Worm (Caenorhabditis elegans) whole organism, L4 larva: Measurements from ENCODE around the gene Y50E8A.5.
A peak's percentile ranks its signal among the peaks of the same experiment; 100 is the strongest.

Source experiments
- F10B5.3 ChIP-seq: sonication (generic microtip); optimal IDR thresholded peaks from 2 replicates; lab custom pipeline; 2016; ENCODE audit warnings: mild to moderate bottlenecking, missing genetic modification characterization, missing compliant biosample characterization
- F26F4.8 ChIP-seq: fragments of 200-800 bp; sonication (Bioruptor generic); conservative IDR thresholded peaks from 2 replicates; pipeline ENCODE4 v1.3.6; 2022; ENCODE audit warnings: missing genetic modification characterization, missing compliant biosample characterization
- R02D3.7 ChIP-seq: fragments of 150-350 bp; sonication (generic microtip); optimal IDR thresholded peaks from 3 replicates; lab custom pipeline; 2014; ENCODE audit warnings: missing biosample characterization, missing genetic modification characterization
- T26A8.4 ChIP-seq: fragments of 200-800 bp; sonication (Bioruptor generic); IDR thresholded peaks from 2 replicates; pipeline ENCODE4 v1.3.6; 2022; ENCODE audit warnings: missing genetic modification characterization, missing compliant biosample characterization
- ZK337.2 ChIP-seq: fragments of 200-800 bp; sonication (Bioruptor generic); IDR thresholded peaks from 2 replicates; pipeline ENCODE4 v1.3.6; 2022; ENCODE audit warnings: missing genetic modification reagents, missing genetic modification characterization, missing compliant biosample characterization
- ZK546.5 ChIP-seq, 2 experiments: sonication (generic microtip); optimal IDR thresholded peaks; 2 replicates each; lab custom pipeline; 2017; ENCODE audit warnings: missing biosample characterization in 2 of 2, missing genetic modification characterization in 2 of 2
- aha-1 ChIP-seq: fragments of 150-350 bp; peaks from one replicate; lab custom pipeline; 2014; ENCODE audit warnings: missing biosample characterization, missing genetic modification characterization
- aly-2 ChIP-seq: sonication (generic microtip); optimal IDR thresholded peaks from 2 replicates; lab custom pipeline; 2018; ENCODE audit warnings: missing biosample characterization, missing genetic modification characterization
- attf-4 ChIP-seq: sonication (generic microtip); optimal IDR thresholded peaks from 3 replicates; lab custom pipeline; 2017; ENCODE audit warnings: missing biosample characterization, missing genetic modification characterization
- ceh-62 ChIP-seq: sonication (generic microtip); optimal IDR thresholded peaks from 2 replicates; lab custom pipeline; 2017; ENCODE audit warnings: missing biosample characterization, missing genetic modification characterization
- cey-2 ChIP-seq: sonication (generic microtip); optimal IDR thresholded peaks from 3 replicates; lab custom pipeline; 2017; ENCODE audit warnings: missing genetic modification characterization, mild to moderate bottlenecking, missing compliant biosample characterization, antibody characterized with exemption, borderline replicate concordance; ENCODE audit not compliant: insufficient read depth
- daf-12 ChIP-seq: fragments of 150-350 bp; optimal IDR thresholded peaks from 2 replicates; lab custom pipeline; 2014; ENCODE audit warnings: missing biosample characterization, missing genetic modification reagents, missing genetic modification characterization
- dmd-8 ChIP-seq: fragments of 200-800 bp; sonication (Bioruptor generic); IDR thresholded peaks from 2 replicates; pipeline ENCODE4 v1.3.6; 2022; ENCODE audit warnings: missing genetic modification characterization, missing compliant biosample characterization
- duxl-1 ChIP-seq: sonication (generic microtip); optimal IDR thresholded peaks from 2 replicates; lab custom pipeline; 2016; ENCODE audit warnings: mild to moderate bottlenecking, missing genetic modification characterization, moderate library complexity, missing compliant biosample characterization; ENCODE audit not compliant: poor library complexity
- jun-1 ChIP-seq: fragments of 150-350 bp; optimal IDR thresholded peaks from 2 replicates; lab custom pipeline; 2014; ENCODE audit warnings: missing biosample characterization, missing genetic modification reagents, missing genetic modification characterization
- lin-1 ChIP-seq: fragments of 200-800 bp; sonication (Bioruptor generic); IDR thresholded peaks from 2 replicates; pipeline ENCODE4 v1.3.6; 2022; ENCODE audit warnings: missing genetic modification reagents, missing genetic modification characterization, missing compliant biosample characterization
- lin-38 ChIP-seq: fragments of 200-800 bp; sonication (Bioruptor generic); IDR thresholded peaks from 2 replicates; pipeline ENCODE4 v1.3.6; 2022; ENCODE audit warnings: missing genetic modification reagents, missing genetic modification characterization, missing compliant biosample characterization
- lin-39 ChIP-seq: fragments of 150-350 bp; optimal IDR thresholded peaks from 2 replicates; lab custom pipeline; 2014; ENCODE audit warnings: missing biosample characterization, missing genetic modification reagents, missing genetic modification characterization
- lir-3 ChIP-seq: sonication (generic microtip); optimal IDR thresholded peaks from 2 replicates; lab custom pipeline; 2016; ENCODE audit warnings: mild to moderate bottlenecking, missing genetic modification characterization, missing compliant biosample characterization
- madf-5 ChIP-seq, 2 experiments: fragments of 200-800 bp; sonication (Bioruptor generic); IDR thresholded peaks; 2 replicates each; pipeline ENCODE4 v1.3.6; 2022; ENCODE audit warnings: missing compliant biosample characterization in 2 of 2, missing genetic modification characterization in 2 of 2
- mdl-1 ChIP-seq, 2 experiments: fragments of 150-350 bp in 1 of 2; sonication (generic microtip) in 1 of 2; optimal IDR thresholded peaks; 2 replicates each; lab custom pipeline; 2014 to 2017; ENCODE audit warnings: missing biosample characterization in 2 of 2, missing genetic modification characterization in 2 of 2
- mep-1 ChIP-seq: fragments of 150-350 bp; sonication (generic microtip); optimal IDR thresholded peaks from 3 replicates; lab custom pipeline; 2014; ENCODE audit warnings: missing biosample characterization, missing genetic modification characterization
- mes-2 ChIP-seq: sonication (generic microtip); optimal IDR thresholded peaks from 2 replicates; lab custom pipeline; 2016; ENCODE audit warnings: missing genotype, mild to moderate bottlenecking, missing genetic modification characterization, missing compliant biosample characterization; ENCODE audit not compliant: poor library complexity, severe bottlenecking
- mxl-2 ChIP-seq: fragments of 200-800 bp; sonication (Bioruptor generic); conservative IDR thresholded peaks from 2 replicates; pipeline ENCODE4 v1.3.6; 2022; ENCODE audit warnings: missing genetic modification reagents, missing genetic modification characterization, missing compliant biosample characterization
- mxl-3 ChIP-seq: fragments of 200-800 bp; sonication (Bioruptor generic); optimal IDR thresholded peaks from 2 replicates; lab custom pipeline; 2018; ENCODE audit warnings: mild to moderate bottlenecking, missing genetic modification characterization, missing compliant biosample characterization
- nhr-10 ChIP-seq: fragments of 150-350 bp; optimal IDR thresholded peaks from 2 replicates; lab custom pipeline; 2014; ENCODE audit warnings: missing biosample characterization, missing genetic modification characterization
- nhr-11 ChIP-seq: fragments of 150-350 bp; optimal IDR thresholded peaks from 2 replicates; lab custom pipeline; 2014; ENCODE audit warnings: missing biosample characterization, missing genetic modification characterization
- nhr-237 ChIP-seq: sonication (generic microtip); optimal IDR thresholded peaks from 2 replicates; lab custom pipeline; 2017; ENCODE audit warnings: missing biosample characterization, missing genetic modification characterization
- nhr-28 ChIP-seq: fragments of 150-350 bp; optimal IDR thresholded peaks from 2 replicates; lab custom pipeline; 2014; ENCODE audit warnings: missing biosample characterization, missing genetic modification characterization
- nhr-41 ChIP-seq: fragments of 200-800 bp; sonication (Bioruptor generic); IDR thresholded peaks from 2 replicates; pipeline ENCODE4 v1.3.6; 2022; ENCODE audit warnings: missing genetic modification reagents, missing genetic modification characterization, missing compliant biosample characterization
- nhr-48 ChIP-seq: sonication (generic microtip); optimal IDR thresholded peaks from 2 replicates; lab custom pipeline; 2016; ENCODE audit warnings: mild to moderate bottlenecking, missing genetic modification characterization, missing compliant biosample characterization
- nhr-6 ChIP-seq: fragments of 150-350 bp; optimal IDR thresholded peaks from 2 replicates; lab custom pipeline; 2014; ENCODE audit warnings: missing biosample characterization, missing genetic modification characterization
- nhr-76 ChIP-seq: fragments of 150-350 bp; optimal IDR thresholded peaks from 2 replicates; lab custom pipeline; 2014; ENCODE audit warnings: missing biosample characterization, missing genetic modification characterization
- rbr-2 ChIP-seq: sonication (generic microtip); optimal IDR thresholded peaks from 2 replicates; lab custom pipeline; 2016; ENCODE audit warnings: missing genotype, missing genetic modification characterization, missing compliant biosample characterization
- sdz-12 ChIP-seq: fragments of 200-800 bp; sonication (Bioruptor generic); optimal IDR thresholded peaks from 2 replicates; lab custom pipeline; 2018; ENCODE audit warnings: mild to moderate bottlenecking, missing genetic modification characterization, missing compliant biosample characterization
- snpc-4 ChIP-seq: fragments of 150-350 bp; optimal IDR thresholded peaks from 2 replicates; lab custom pipeline; 2014; ENCODE audit warnings: missing biosample characterization, missing genetic modification characterization
- tra-1 ChIP-seq: fragments of 200-800 bp; sonication (Bioruptor generic); IDR thresholded peaks from 2 replicates; pipeline ENCODE4 v1.3.6; 2022; ENCODE audit warnings: missing genetic modification reagents, missing genetic modification characterization, missing compliant biosample characterization
- unc-62 ChIP-seq, 3 experiments: fragments of 150-350 bp in 1 of 3; sonication (generic microtip); optimal IDR thresholded peaks in 2 of 3; peaks in 1 of 3; 1 replicate in 1 of 3; 2 replicates in 2 of 3; lab custom pipeline; 2014 to 2017; ENCODE audit warnings: missing biosample characterization in 3 of 3, missing genetic modification characterization in 3 of 3, missing genetic modification reagents in 3 of 3, missing genotype in 1 of 3
- zfp-2 ChIP-seq: sonication (generic microtip); optimal IDR thresholded peaks from 2 replicates; lab custom pipeline; 2016; ENCODE audit warnings: mild to moderate bottlenecking, missing genetic modification characterization, missing compliant biosample characterization
- zfp-3 ChIP-seq: fragments of 200-800 bp; sonication (Bioruptor generic); conservative IDR thresholded peaks from 2 replicates; pipeline ENCODE4 v1.3.6; 2022; ENCODE audit warnings: missing genetic modification reagents, missing genetic modification characterization, missing compliant biosample characterization
- zip-11 ChIP-seq: fragments of 200-800 bp; sonication (Bioruptor generic); IDR thresholded peaks from 2 replicates; pipeline ENCODE4 v1.3.6; 2022; ENCODE audit warnings: missing genetic modification characterization, missing compliant biosample characterization
- zip-2 ChIP-seq: fragments of 150-350 bp; optimal IDR thresholded peaks from 2 replicates; lab custom pipeline; 2014; ENCODE audit warnings: missing biosample characterization, missing genetic modification characterization
- ztf-11 ChIP-seq: fragments of 150-350 bp; optimal IDR thresholded peaks from 2 replicates; lab custom pipeline; 2014; ENCODE audit warnings: missing biosample characterization, missing genetic modification characterization

Gene Y50E8A.5

DNA sequence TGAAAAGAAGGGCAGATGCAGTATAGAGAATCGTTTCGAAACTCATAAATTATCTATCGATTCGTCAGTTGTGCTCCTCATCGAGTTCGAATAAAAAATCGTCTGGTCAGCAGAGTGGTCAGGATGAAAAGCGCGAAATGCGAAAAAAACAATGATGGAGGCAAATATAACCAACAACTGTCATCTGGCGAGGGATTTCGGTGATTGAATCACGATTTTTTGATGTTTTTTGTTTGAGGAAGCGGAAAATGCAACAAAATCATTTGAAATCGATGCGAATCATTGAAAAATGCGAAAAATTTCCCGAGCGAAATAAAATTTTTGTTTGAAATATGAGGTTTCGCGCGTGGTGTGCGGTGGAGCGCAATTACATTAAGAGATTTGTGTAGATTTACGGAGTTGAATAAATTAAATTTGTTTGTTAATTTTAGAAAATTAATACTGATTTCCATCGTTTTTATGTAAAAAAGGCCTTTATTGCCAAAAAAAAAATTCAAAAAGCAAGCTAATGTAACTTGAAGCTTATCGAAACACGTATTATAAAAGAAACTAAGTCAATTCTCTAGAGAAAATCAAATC, 2.5 kb downstream of the Y50E8A.5 start, which contains the start of gene unc-61 (continued):
- TF ChIP-seq duxl-1 (tag; lab: Kevin White, UChicago) (no peak), lin-39 (no peak), zip-2 (tag; lab: Kevin White, UChicago) (no peak), ZK546.5 (tag; optimal IDR thresholded peaks at IDR 0.05; lab: Kevin White, UChicago) (no peak), dmd-8 (GFP tag; lab: Robert Waterston, UW) (no peak), nhr-76 (tag; lab: Kevin White, UChicago) (no peak), ZK337.2 (GFP tag; lab: Robert Waterston, UW) (no peak), F10B5.3 (tag; lab: Kevin White, UChicago) (no peak), ceh-62 (tag; lab: Kevin White, UChicago) (no peak), nhr-237 (tag; lab: Kevin White, UChicago) (no peak), nhr-28 (tag; lab: Kevin White, UChicago) (no peak), aha-1 (tag; lab: Kevin White, UChicago) (peak; percentile 89), aly-2 (no peak), lin-38 (GFP tag; lab: Robert Waterston, UW) (peak; percentile 85; the same call in 1 of the 2 replicates), lin-1 (no peak), mep-1 (tag; lab: Kevin White, UChicago) (no peak), nhr-10 (no peak), lir-3 (tag; lab: Kevin White, UChicago) (no peak), mdl-1 (tag; optimal IDR thresholded peaks at IDR 0.05; lab: Kevin White, UChicago) (no peak)

DNA sequence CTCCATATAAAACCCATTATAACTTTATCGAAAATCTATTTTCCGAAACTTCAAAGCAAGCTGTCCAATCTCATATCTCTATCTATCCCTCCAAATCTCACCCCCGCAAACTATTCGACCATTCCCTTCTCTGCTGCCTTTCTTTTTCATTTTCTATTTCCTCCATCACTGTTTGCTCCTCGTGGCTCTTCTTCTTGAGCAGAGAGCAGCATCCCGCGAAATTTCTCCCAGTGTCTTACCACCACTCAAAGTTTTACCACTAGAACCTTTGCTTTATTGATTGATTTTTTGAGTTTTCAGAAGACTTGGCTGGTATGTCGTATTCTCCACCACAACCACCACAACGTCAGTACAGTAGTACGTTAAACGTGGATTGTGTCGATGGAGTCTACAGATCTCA, 7.4 kb downstream of the Y50E8A.5 start, which contains the start of gene oig-3:
Gene oig-3, plus strand, starts transcription at position 301 of the 400 bp plus-strand sequence.
- no peak for TF ChIP-seq mes-2 (tag; lab: Kevin White, UChicago)
- no peak for TF ChIP-seq nhr-6 (tag; lab: Kevin White, UChicago)

DNA sequence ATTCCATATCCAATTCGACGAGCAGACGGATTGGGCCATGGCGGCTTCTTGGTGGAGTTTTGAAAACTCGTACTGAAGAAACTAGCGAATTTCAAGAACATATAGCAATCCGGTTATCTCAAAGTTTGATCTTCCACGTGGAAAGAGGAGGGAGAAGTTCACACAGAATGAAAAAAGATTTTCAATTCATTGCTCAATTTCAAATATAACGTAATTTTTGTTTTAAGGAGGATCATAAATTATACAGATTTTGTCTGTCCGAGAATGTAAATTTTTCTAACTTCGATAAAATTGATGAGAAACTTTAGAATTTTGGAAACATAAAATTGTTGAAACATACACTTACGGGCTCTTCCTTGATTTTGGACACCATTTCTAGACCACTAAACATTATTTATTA, 8.0 kb downstream of the Y50E8A.5 start, which contains the start of gene Y50E8A.2:
Gene Y50E8A.2, minus strand, starts transcription at position 101 of the 400 bp plus-strand sequence.
- TF ChIP-seq attf-4 (tag; lab: Kevin White, UChicago): no peak

DNA sequence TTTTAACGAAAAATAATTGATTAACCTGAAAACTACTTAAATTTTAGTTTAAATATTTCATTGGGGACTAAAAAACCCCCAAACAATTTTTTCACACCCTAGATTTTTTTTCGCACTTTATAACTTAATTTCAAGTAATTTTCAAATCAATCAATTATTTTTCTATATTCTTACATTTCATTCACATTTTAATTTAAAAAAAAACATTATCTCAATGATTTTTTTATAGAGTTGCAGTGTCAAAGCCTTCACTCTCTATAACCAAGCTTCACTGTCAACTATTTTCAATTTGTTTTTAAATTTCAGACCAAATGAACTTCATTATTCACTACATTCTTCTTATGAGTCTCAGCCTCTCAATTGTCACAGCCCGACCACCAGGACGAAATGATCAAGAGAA, 10.2 kb downstream of the Y50E8A.5 start, which contains the start of gene Y50E8A.1:
Gene Y50E8A.1, plus strand, starts transcription at position 301 of the 400 bp plus-strand sequence.
- peak; percentile 72 for TF ChIP-seq aha-1 (tag; lab: Kevin White, UChicago)
- TF ChIP-seq nhr-237 (tag; lab: Kevin White, UChicago): no peak
- TF ChIP-seq, all 104 proteins: peak for 1

DNA sequence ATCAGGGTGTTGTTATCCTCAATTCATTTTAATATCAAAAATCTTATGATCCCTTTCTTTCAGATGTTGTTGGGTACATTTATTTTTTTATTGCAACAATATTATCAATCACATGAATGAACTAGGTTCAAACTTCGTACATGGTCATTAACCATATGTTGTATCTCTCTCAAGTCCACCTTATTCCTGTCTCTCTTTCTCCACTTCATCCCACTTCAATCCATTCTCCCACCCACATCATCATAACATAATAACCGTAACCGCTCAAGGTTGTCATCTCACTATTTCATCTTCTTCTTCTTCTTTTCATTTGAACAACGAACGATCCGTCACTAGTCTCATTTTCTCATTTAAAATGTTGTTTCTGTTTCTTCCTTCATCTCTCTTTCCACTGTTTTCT, 11.3 kb downstream of the Y50E8A.5 start:
- TF ChIP-seq mes-2 (tag; lab: Kevin White, UChicago) (no peak), madf-5 (GFP tag; IDR thresholded peaks at IDR 0.05; lab: Robert Waterston, UW) (no peak), nhr-41 (GFP tag; lab: Robert Waterston, UW) (no peak), unc-62 (GFP tag; optimal IDR thresholded peaks at IDR 0.05 in 1 of 2; lab: Kevin White, UChicago) (no peak), unc-62 (tag; optimal IDR thresholded peaks at IDR 0.05; lab: Kevin White, UChicago) (no peak), tra-1 (no peak), dmd-8 (GFP tag; lab: Robert Waterston, UW) (no peak), duxl-1 (tag; lab: Kevin White, UChicago) (no peak), daf-12 (tag; lab: Kevin White, UChicago) (no peak), zfp-2 (tag; lab: Kevin White, UChicago) (no peak), R02D3.7 (no peak), cey-2 (no peak), mxl-3 (GFP tag; lab: Kevin White, UChicago) (peak; percentile 3), ztf-11 (no peak), F26F4.8 (GFP tag; lab: Robert Waterston, UW) (no peak), snpc-4 (tag; lab: Kevin White, UChicago) (no peak), rbr-2 (tag; lab: Kevin White, UChicago) (no peak), nhr-11 (no peak), zip-11 (no peak), zfp-3 (GFP tag; lab: Robert Waterston, UW) (no peak), mxl-2 (no peak), nhr-6 (tag; lab: Kevin White, UChicago) (no peak), nhr-28 (tag; lab: Kevin White, UChicago) (peak; percentile 59), T26A8.4 (no peak), jun-1 (no peak), sdz-12 (GFP tag; lab: Kevin White, UChicago) (no peak), nhr-48 (tag; lab: Kevin White, UChicago) (peak; percentile 91)
